Worm (Caenorhabditis elegans): ENCODE results near the gene thn-6.

DNA sequence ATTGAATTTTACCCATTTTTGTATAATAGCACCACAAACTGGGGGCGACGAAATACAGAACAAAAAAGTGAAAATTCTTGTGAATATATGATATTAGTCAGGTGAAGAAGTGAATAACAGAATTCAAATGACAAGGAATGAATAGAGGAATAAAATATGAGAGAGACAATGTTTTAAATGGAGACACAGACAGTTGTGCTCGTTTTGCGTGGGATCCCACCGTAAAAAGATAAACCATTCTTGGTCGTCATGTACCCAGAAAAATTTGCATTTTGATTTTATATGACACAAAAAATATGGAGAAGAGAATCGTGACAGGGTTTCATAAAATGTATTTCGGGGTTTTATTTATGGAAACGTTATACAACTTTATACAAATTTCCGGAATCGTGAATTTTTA is 49.0 kb downstream of the thn-6 start, which contains the start of gene F36H12.17:
- TF ChIP-seq ref-1 (GFP tag; conservative IDR thresholded peaks at IDR 0.05): no peak
- TF ChIP-seq flt-1 (GFP tag; IDR thresholded peaks at IDR 0.05): no peak
- TF ChIP-seq med-1 (GFP tag; optimal IDR thresholded peaks at IDR 0.05; ENCODE audit: insufficient read depth): no peak
- no peak for TF ChIP-seq cog-1 (tag; optimal IDR thresholded peaks at IDR 0.05)
- TF ChIP-seq tab-1 (GFP tag; IDR thresholded peaks at IDR 0.05): no peak
- no peak for TF ChIP-seq klf-2 (GFP tag; conservative IDR thresholded peaks at IDR 0.05)
- TF ChIP-seq T22C8.4 (GFP tag; IDR thresholded peaks at IDR 0.05): no peak
- TF ChIP-seq ztf-23 (GFP tag; IDR thresholded peaks at IDR 0.05): no peak
- no peak for TF ChIP-seq ztf-29 (GFP tag; IDR thresholded peaks at IDR 0.05)

All from whole organism, midembryonic.